Worm (Caenorhabditis elegans) whole organism, dauer: ENCODE measurements around the gene adt-1.

ENCODE experiments used
- unc-62 ChIP-seq: sonication (generic microtip); optimal IDR thresholded peaks from 2 replicates; lab custom pipeline; 2017; ENCODE audit warnings: missing biosample characterization, missing genetic modification reagents, missing genetic modification characterization

Gene adt-1

ce11 chrX:12690346-12690745, 11.7 kb downstream of the adt-1 start:
- no peak for TF ChIP-seq unc-62 (GFP tag; lab: Kevin White, UChicago)

- TF ChIP-seq unc-62 (GFP tag; lab: Kevin White, UChicago) = no peak
Observed at ce11 chrX:12691306-12691705, 12.7 kb downstream of the adt-1 start, which contains the start of gene ugt-50. Gene ugt-50, plus strand, starts transcription at chrX:12691573.

DNA sequence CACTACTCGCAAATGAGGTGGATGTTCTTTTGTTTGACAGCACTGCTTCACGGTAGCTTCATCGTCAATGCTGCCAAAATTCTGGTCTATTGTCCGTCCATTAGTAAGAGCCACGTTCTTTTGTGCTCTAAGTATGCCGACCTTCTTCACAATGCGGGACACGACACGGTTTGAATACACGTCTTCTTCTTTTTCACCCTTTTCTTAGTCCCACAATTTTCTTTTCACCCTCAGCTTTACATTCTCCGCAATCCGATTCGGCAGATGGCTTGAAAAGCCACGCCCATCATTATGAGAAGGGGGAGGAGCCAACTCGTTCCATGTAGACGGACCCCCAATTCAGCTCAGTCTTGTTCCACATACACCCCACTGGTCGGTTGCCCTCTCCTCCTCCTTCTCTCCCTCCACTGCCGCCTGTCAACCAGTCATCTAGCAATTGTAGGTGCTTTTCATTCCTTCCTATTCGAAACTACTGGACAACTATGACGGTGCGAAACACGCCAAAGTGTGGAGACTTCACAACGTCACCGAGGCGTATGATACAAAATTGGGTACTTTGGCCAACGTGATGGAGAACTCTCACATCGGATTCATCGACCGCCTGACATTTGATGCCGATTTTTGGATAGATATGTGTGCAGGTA, 13.2 kb downstream of the adt-1 start:
- no peak for TF ChIP-seq unc-62 (GFP tag; lab: Kevin White, UChicago)

- TF ChIP-seq unc-62 (GFP tag; lab: Kevin White, UChicago) = no peak
Observed at ce11 chrX:12693150-12693589, 14.5 kb downstream of the adt-1 start.

DNA sequence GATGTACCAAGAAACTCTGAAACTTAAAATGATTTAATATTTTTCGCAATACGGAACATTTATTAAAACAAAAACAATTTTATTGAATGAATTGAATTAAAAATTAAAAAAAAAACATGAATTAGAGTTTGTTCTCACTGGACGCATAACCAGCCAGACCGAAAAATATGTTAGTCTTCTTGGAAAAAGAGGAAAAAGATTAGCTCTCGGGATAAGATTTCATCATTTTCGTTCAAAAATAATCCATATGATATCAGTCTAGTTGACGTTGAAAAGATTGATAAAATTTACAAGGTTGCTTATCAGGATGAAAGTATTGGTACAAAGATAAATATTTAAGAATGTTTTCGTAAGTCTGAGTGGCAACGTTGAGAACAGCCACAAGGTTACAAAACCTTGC, 21.8 kb downstream of the adt-1 start, which contains the start of gene nhr-26:
TSS of gene nhr-26 (minus strand) at position 10 of the 400 bp plus-strand sequence.
- TF ChIP-seq unc-62 (GFP tag; lab: Kevin White, UChicago) = no peak

DNA sequence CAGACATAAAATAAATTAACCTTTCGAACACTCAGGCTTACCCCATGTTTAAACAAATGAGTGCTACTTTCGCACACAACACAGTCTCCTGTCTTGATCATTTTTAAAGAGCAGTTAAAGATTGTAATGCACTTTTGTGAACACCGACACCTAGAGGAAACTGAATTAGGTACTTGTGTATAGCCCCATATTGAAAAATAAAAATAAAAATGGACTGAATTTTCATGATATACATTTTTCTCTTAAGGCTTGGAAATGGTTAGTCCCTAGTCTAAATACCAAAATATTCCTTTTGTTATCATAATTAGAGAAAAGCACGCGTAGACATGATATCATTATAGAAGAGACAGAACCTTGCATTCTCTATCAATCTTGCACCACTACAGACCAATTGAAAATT, 23.3 kb downstream of the adt-1 start, which contains the start of gene nhr-214:
TSS of gene nhr-214 (minus strand) at position 101 of the 400 bp plus-strand sequence.
- no peak for TF ChIP-seq unc-62 (GFP tag; lab: Kevin White, UChicago)

ce11 chrX:12702713-12703112, 24.1 kb downstream of the adt-1 start:
- no peak for TF ChIP-seq unc-62 (GFP tag; lab: Kevin White, UChicago)

- no peak for TF ChIP-seq unc-62 (GFP tag; lab: Kevin White, UChicago)
Observed at ce11 chrX:12704721-12705120, 26.1 kb downstream of the adt-1 start, which contains the start of gene nhr-272. Gene nhr-272, minus strand, starts transcription at chrX:12704821.

DNA sequence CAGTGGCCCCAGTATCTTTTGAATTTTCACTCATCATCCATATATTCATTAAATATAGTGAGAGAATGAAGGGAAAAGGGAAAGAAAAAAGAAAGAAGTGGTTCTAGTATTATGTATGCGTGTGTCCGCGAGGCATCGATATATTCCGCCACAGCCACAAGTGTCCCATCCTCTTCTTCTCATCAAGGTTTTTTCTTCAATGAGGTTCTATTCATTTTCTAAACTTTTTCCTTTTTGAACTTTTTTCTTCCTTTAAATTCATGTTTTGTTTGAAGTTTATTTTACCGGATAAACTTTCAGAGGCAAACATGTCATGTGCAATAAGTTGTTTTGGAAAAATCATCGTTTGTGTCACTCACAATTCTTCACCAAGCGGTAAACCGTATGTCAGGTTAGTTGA, 33.7 kb downstream of the adt-1 start, which contains the start of gene rgs-2:
TSS of gene rgs-2 (plus strand) at position 301 of the 400 bp plus-strand sequence.
- TF ChIP-seq unc-62 (GFP tag; lab: Kevin White, UChicago) = no peak

DNA sequence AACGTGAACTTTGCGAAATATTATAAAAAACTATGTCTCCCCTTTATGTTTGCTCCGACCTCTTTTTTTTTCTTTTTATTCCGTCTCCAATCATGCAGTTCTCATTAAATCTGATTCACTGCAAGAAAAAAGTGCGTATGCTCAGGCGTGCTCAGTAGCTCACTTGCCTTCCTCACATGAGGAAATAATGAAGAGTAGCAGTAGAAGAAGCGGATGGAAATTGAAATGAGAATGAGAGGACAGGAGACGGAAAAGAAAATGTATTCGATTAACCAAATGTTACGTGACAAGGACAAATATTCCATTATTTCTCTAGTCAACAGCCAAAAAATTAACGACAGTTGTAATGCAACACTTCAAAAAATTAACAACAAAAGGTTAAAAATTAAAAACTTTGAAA, 34.4 kb downstream of the adt-1 start:
- no peak for TF ChIP-seq unc-62 (GFP tag; lab: Kevin White, UChicago)

DNA sequence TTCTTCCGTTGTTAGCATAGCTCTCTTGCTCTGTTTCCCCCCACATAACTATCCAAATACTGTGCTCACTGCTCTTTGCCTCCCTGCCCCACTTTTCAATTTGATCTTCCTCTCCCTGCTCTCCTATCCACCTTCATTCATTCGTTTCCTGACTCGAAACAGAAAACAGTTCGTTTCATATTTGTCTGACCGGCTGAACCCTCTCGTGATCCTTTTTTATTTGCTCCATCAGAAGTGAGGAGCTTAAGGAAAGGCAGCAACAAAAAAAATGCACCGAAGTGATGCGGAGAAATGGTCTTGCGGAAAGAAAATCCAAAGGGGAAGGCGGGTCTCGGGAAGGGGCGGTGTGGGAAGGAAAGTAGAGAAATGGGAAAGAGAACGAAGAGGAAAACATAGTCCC, 42.8 kb downstream of the adt-1 start:
- no peak for TF ChIP-seq unc-62 (GFP tag; lab: Kevin White, UChicago)

DNA sequence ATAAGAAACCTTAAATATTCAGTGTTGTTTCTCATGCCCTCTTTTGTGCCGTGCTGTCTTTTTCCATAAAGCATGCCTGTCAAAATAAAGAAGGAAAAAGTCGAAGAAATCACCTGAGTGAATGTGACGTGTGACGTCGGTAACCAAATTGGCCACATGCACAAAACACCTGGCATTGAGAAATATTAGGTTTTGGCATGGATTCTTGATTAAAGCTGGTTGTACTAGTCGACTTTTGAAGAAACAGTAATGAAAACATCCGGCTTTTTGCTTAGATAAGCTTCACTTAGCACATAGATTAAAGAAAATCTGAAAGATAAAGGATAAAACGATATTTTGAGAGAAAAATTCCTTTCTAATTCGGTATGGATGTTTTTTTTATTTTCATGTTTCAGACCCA, 47.5 kb downstream of the adt-1 start:
- TF ChIP-seq unc-62 (GFP tag; lab: Kevin White, UChicago) = no peak

DNA sequence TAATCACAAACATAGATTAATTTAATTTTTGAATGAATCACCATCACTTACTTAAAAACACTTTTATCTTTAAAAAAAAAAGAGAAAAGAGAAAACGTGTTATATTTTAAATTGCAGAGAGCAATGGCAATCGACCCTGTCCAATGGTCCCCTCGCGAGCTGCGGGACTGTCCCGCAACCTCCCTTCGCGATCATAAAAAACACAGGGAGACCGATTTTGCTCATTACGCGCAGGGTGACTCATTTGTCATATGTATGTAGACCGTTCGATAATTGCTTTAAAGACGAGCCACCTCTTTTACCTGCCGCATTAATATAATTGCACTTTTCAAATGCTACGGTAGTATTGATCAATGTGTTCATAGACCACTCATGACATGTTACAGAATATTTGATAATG, 51.4 kb downstream of the adt-1 start:
- no peak for TF ChIP-seq unc-62 (GFP tag; lab: Kevin White, UChicago)

DNA sequence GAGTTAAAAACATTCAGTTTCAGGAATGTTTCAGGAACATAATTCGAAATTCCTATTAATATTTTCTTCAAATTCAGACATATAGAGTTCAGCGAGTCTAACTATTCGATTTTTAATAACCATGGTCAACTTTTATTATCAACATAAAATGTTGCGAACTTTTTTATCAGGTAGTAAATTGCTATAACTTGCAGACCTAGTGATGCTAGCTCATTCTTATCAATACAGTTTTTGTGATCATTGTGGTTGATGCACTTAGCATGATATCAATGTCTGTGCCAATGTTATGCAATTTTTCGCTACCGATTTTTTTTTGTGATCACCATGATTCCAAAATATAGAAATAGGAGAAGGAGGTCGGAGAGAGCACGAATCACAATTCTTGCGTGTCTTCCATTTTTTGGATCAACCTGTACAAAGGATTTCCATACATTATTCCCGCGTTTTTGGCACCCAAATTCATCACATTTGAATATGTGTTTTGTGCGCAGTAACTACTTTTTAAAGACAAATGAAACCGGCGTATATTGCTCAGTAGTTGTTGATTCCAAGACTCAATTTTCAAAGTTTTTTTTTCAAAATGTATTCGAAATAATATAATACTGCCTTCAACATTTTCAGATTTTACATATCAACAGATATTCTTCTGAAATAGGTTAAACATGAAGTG, 52.7 kb downstream of the adt-1 start, which contains the start of gene pgp-12:
TSS of gene pgp-12 (plus strand) at position 620 of the 670 bp plus-strand sequence.
- TF ChIP-seq unc-62 (GFP tag; lab: Kevin White, UChicago) = no peak

DNA sequence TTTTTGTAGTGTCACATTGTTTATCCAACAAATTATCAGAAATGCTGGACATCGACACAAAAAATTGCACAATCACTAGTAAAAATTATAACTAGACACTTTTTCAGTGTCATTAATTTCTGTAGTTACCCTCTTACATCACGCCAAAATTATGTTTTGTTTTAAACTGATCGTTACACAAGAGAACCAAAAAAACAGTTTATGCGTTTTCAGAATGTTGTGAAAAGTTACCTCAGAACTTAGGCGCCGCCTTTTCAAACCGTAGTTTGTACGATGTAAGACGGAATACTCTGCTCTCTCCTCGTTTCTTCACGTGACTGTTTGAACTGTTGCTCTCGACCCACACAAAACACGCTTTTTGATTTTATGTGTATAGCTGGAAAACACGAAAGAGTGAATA, 59.8 kb downstream of the adt-1 start, which contains the start of gene pgp-13:
TSS of gene pgp-13 (plus strand) at position 301 of the 400 bp plus-strand sequence.
- no peak for TF ChIP-seq unc-62 (GFP tag; lab: Kevin White, UChicago)
